Fruit fly (Drosophila melanogaster) whole organism, embryonic: ENCODE results near the gene Argp.

ENCODE experiments used
- Abd-B ChIP-seq: fragments of 200-800 bp; sonication (Bioruptor generic); optimal IDR thresholded peaks from 2 replicates; lab custom pipeline; 2018; ENCODE audit warnings: missing biosample characterization, mild to moderate bottlenecking, missing genetic modification characterization, moderate library complexity
- B-H1 ChIP-seq: fragments of 200-800 bp; sonication (Bioruptor generic); IDR thresholded peaks from 3 replicates; pipeline ENCODE4 v1.3.6; 2022; ENCODE audit warnings: missing biosample characterization, missing genetic modification characterization
- CG10366 ChIP-seq: fragments of 200-800 bp; sonication (Bioruptor generic); IDR thresholded peaks from 2 replicates; pipeline ENCODE4 v1.3.6; 2022; ENCODE audit warnings: missing biosample characterization, missing genetic modification characterization
- CG10543 ChIP-seq: fragments of 200-800 bp; sonication (Bioruptor generic); optimal IDR thresholded peaks from 3 replicates; lab custom pipeline; 2017; ENCODE audit warnings: missing biosample characterization, mild to moderate bottlenecking, missing genetic modification characterization, moderate library complexity
- CG11085 ChIP-seq: fragments of 200-800 bp; sonication (Bioruptor generic); IDR thresholded peaks from 2 replicates; pipeline ENCODE4 v1.3.6; 2022; ENCODE audit warnings: missing biosample characterization, missing genetic modification characterization
- CG11504 ChIP-seq: fragments of 200-800 bp; sonication (Bioruptor generic); optimal IDR thresholded peaks from 3 replicates; lab custom pipeline; 2019; ENCODE audit warnings: missing biosample characterization, mild to moderate bottlenecking, missing genetic modification characterization, moderate library complexity
- CG12391 ChIP-seq: fragments of 200-800 bp; sonication (Bioruptor generic); optimal IDR thresholded peaks from 3 replicates; lab custom pipeline; 2018; ENCODE audit warnings: missing biosample characterization, mild to moderate bottlenecking, missing genetic modification characterization, moderate library complexity
- CG13296 ChIP-seq: fragments of 200-800 bp; sonication (Bioruptor generic); optimal IDR thresholded peaks from 3 replicates; lab custom pipeline; 2018; ENCODE audit warnings: missing biosample characterization, mild to moderate bottlenecking, missing genetic modification characterization
- CG14050 ChIP-seq: fragments of 200-800 bp; sonication (Bioruptor generic); IDR thresholded peaks from 3 replicates; pipeline ENCODE4 v1.3.6; 2022; ENCODE audit warnings: missing biosample characterization, missing genetic modification characterization
- CG1603 ChIP-seq: fragments of 200-800 bp; sonication (Bioruptor generic); optimal IDR thresholded peaks from 2 replicates; lab custom pipeline; 2019; ENCODE audit warnings: missing biosample characterization, mild to moderate bottlenecking, missing genetic modification characterization, moderate library complexity
- CG1647 ChIP-seq: fragments of 200-800 bp; sonication (Bioruptor generic); optimal IDR thresholded peaks from 3 replicates; lab custom pipeline; 2016; ENCODE audit warnings: missing biosample characterization, missing genetic modification characterization
- CG17328 ChIP-seq: fragments of 200-800 bp; sonication (Bioruptor generic); IDR thresholded peaks from 2 replicates; pipeline ENCODE4 v1.3.6; 2022; ENCODE audit warnings: missing biosample characterization, missing genetic modification characterization
- CG17612 ChIP-seq: fragments of 200-800 bp; sonication (Bioruptor generic); IDR thresholded peaks from 2 replicates; pipeline ENCODE4 v1.3.6; 2022; ENCODE audit warnings: missing biosample characterization, missing genetic modification characterization
- CG32772 ChIP-seq: fragments of 200-800 bp; sonication (Bioruptor generic); IDR thresholded peaks from 2 replicates; pipeline ENCODE4 v1.3.6; 2022; ENCODE audit warnings: missing biosample characterization, missing genetic modification characterization
- CG7556 ChIP-seq: fragments of 200-800 bp; sonication (Bioruptor generic); optimal IDR thresholded peaks from 2 replicates; lab custom pipeline; 2017; ENCODE audit warnings: missing biosample characterization, mild to moderate bottlenecking, missing genetic modification characterization
- CG8290 ChIP-seq, 3 experiments: fragments of 200-800 bp; sonication (Bioruptor generic); optimal IDR thresholded peaks; 2 replicates each; lab custom pipeline; 2016 to 2019; ENCODE audit warnings: missing biosample characterization in 3 of 3, missing genetic modification characterization in 3 of 3, mild to moderate bottlenecking in 2 of 3, moderate library complexity in 1 of 3
- CG9932 ChIP-seq: fragments of 200-800 bp; sonication (Bioruptor generic); IDR thresholded peaks from 2 replicates; pipeline ENCODE4 v1.3.6; 2022; ENCODE audit warnings: missing biosample characterization, missing genetic modification characterization
- Drgx ChIP-seq: fragments of 200-800 bp; sonication (Bioruptor generic); IDR thresholded peaks from 2 replicates; pipeline ENCODE4 v1.3.6; 2022; ENCODE audit warnings: missing biosample characterization, missing genetic modification characterization
- Ets97D ChIP-seq: fragments of 200-800 bp; sonication (Bioruptor generic); optimal IDR thresholded peaks from 3 replicates; lab custom pipeline; 2016; ENCODE audit warnings: missing biosample characterization, missing genetic modification characterization
- Gug ChIP-seq: fragments of 200-800 bp; sonication (Bioruptor generic); IDR thresholded peaks from 4 replicates; pipeline ENCODE4 v1.3.6; 2022; ENCODE audit warnings: missing biosample characterization, missing genetic modification characterization
- H2.0 ChIP-seq: fragments of 200-800 bp; sonication (Bioruptor generic); IDR thresholded peaks from 2 replicates; pipeline ENCODE4 v1.3.6; 2022; ENCODE audit warnings: missing biosample characterization, missing genetic modification characterization
- Hand ChIP-seq: fragments of 200-800 bp; sonication (Bioruptor generic); optimal IDR thresholded peaks from 2 replicates; lab custom pipeline; 2017; ENCODE audit warnings: mild to moderate bottlenecking, missing biosample characterization, missing genetic modification reagents, missing genetic modification characterization
- Nf-YB ChIP-seq: fragments of 200-800 bp; sonication (Bioruptor generic); optimal IDR thresholded peaks from 3 replicates; lab custom pipeline; 2019; ENCODE audit warnings: missing biosample characterization, mild to moderate bottlenecking, missing genetic modification characterization, moderate library complexity
- Optix ChIP-seq: fragments of 200-800 bp; sonication (Bioruptor generic); IDR thresholded peaks from 3 replicates; pipeline ENCODE4 v1.3.6; 2022; ENCODE audit warnings: missing biosample characterization, missing genetic modification characterization
- PHDP ChIP-seq: fragments of 200-800 bp; sonication (Bioruptor generic); optimal IDR thresholded peaks from 3 replicates; lab custom pipeline; 2018; ENCODE audit warnings: missing biosample characterization, mild to moderate bottlenecking, missing genetic modification characterization, moderate library complexity
- Pdp1 ChIP-seq, 2 experiments: fragments of 200-800 bp; sonication (Bioruptor generic); optimal IDR thresholded peaks; 3 replicates each; lab custom pipeline; 2016; ENCODE audit warnings: missing biosample characterization in 2 of 2, missing genetic modification characterization in 2 of 2, mild to moderate bottlenecking in 1 of 2, moderate library complexity in 1 of 2
- Rfx ChIP-seq: fragments of 200-800 bp; sonication (Bioruptor generic); IDR thresholded peaks from 2 replicates; pipeline ENCODE4 v1.3.6; 2022; ENCODE audit warnings: missing biosample characterization, missing genetic modification characterization
- Scr ChIP-seq: fragments of 200-800 bp; sonication (Bioruptor generic); IDR thresholded peaks from 2 replicates; pipeline ENCODE4 v1.3.6; 2022; ENCODE audit warnings: missing biosample characterization, missing genetic modification characterization; ENCODE audit not compliant: partially characterized antibody
- Trl ChIP-seq, 3 experiments: fragments of >200 bp in 2 of 3; fragments of 200-800 bp in 1 of 3; sonication (Bioruptor generic) in 1 of 3; optimal IDR thresholded peaks; 2 replicates in 1 of 3; 3 replicates in 2 of 3; lab custom pipeline; 2016 to 2017; ENCODE audit warnings: missing biosample characterization in 1 of 3, missing genetic modification characterization in 1 of 3
- Xbp1 ChIP-seq: fragments of 200-800 bp; sonication (Bioruptor generic); optimal IDR thresholded peaks from 3 replicates; lab custom pipeline; 2016; ENCODE audit warnings: missing biosample characterization, mild to moderate bottlenecking, missing genetic modification characterization
- Xrp1 ChIP-seq: fragments of 200-800 bp; sonication (Bioruptor generic); IDR thresholded peaks from 2 replicates; pipeline ENCODE4 v1.3.6; 2022; ENCODE audit warnings: missing biosample characterization, missing genetic modification characterization
- ab ChIP-seq: fragments of 200-800 bp; sonication (Bioruptor generic); optimal IDR thresholded peaks from 2 replicates; lab custom pipeline; 2016; ENCODE audit warnings: missing biosample characterization, missing genetic modification characterization
- ci ChIP-seq: fragments of 200-800 bp; sonication (Bioruptor generic); IDR thresholded peaks from 3 replicates; pipeline ENCODE4 v1.3.6; 2022; ENCODE audit warnings: missing biosample characterization, missing genetic modification characterization
- gce ChIP-seq: fragments of 200-800 bp; sonication (Bioruptor generic); IDR thresholded peaks from 3 replicates; pipeline ENCODE4 v1.3.6; 2022; ENCODE audit warnings: missing biosample characterization, missing genetic modification characterization
- gcm2 ChIP-seq: fragments of 200-800 bp; sonication (Bioruptor generic); optimal IDR thresholded peaks from 2 replicates; lab custom pipeline; 2016; ENCODE audit warnings: missing biosample characterization, missing genetic modification characterization
- kay ChIP-seq: fragments of 200-800 bp; sonication (Bioruptor generic); optimal IDR thresholded peaks from 2 replicates; lab custom pipeline; 2016; ENCODE audit warnings: missing biosample characterization, missing genetic modification characterization
- ken ChIP-seq: fragments of 200-800 bp; sonication (Bioruptor generic); IDR thresholded peaks from 3 replicates; pipeline ENCODE4 v1.3.6; 2022; ENCODE audit warnings: missing biosample characterization, missing genetic modification characterization
- lmd ChIP-seq: fragments of 200-800 bp; sonication (Bioruptor generic); IDR thresholded peaks from 2 replicates; pipeline ENCODE4 v1.3.6; 2022; ENCODE audit warnings: missing biosample characterization, missing genetic modification characterization
- nau ChIP-seq: fragments of 200-800 bp; sonication (Bioruptor generic); optimal IDR thresholded peaks from 3 replicates; lab custom pipeline; 2017; ENCODE audit warnings: missing biosample characterization, mild to moderate bottlenecking, missing genetic modification characterization, missing genetic modification reagents
- nmo ChIP-seq: fragments of 200-800 bp; sonication (Bioruptor generic); optimal IDR thresholded peaks from 2 replicates; lab custom pipeline; 2018; ENCODE audit warnings: missing biosample characterization, mild to moderate bottlenecking, missing genetic modification characterization, moderate library complexity
- pb ChIP-seq: fragments of 200-800 bp; sonication (Bioruptor generic); optimal IDR thresholded peaks from 3 replicates; lab custom pipeline; 2016; ENCODE audit warnings: missing biosample characterization, missing genetic modification characterization
- pfk ChIP-seq: fragments of 200-800 bp; sonication (Bioruptor generic); optimal IDR thresholded peaks from 2 replicates; lab custom pipeline; 2018; ENCODE audit warnings: missing biosample characterization, mild to moderate bottlenecking, missing genetic modification characterization, moderate library complexity
- pzg ChIP-seq: fragments of 200-800 bp; sonication (Bioruptor generic); optimal IDR thresholded peaks from 3 replicates; lab custom pipeline; 2018; ENCODE audit warnings: missing biosample characterization, mild to moderate bottlenecking, missing genetic modification characterization, moderate library complexity
- row ChIP-seq: fragments of 200-800 bp; sonication (Bioruptor generic); IDR thresholded peaks from 3 replicates; pipeline ENCODE4 v1.3.6; 2022; ENCODE audit warnings: missing biosample characterization, missing genetic modification characterization
- sisA ChIP-seq: fragments of 200-800 bp; sonication (Bioruptor generic); IDR thresholded peaks from 2 replicates; pipeline ENCODE4 v1.3.6; 2022; ENCODE audit warnings: missing biosample characterization, missing genetic modification characterization
- sr ChIP-seq: fragments of 200-800 bp; sonication (Bioruptor generic); IDR thresholded peaks from 3 replicates; pipeline ENCODE4 v1.3.6; 2022; ENCODE audit warnings: missing biosample characterization, missing genetic modification characterization
- tna ChIP-seq: fragments of 200-800 bp; sonication (Bioruptor generic); IDR thresholded peaks from 2 replicates; pipeline ENCODE4 v1.3.6; 2022; ENCODE audit warnings: missing biosample characterization, missing genetic modification characterization; ENCODE audit not compliant: partially characterized antibody
- twi ChIP-seq: fragments of 200-800 bp; optimal IDR thresholded peaks from 2 replicates; lab custom pipeline; 2019; ENCODE audit warnings: missing biosample characterization, mild to moderate bottlenecking, missing genetic modification characterization, moderate library complexity
- yki ChIP-seq: fragments of >200 bp; optimal IDR thresholded peaks from 3 replicates; lab custom pipeline; 2018
- zen ChIP-seq: fragments of 200-800 bp; sonication (Bioruptor generic); optimal IDR thresholded peaks from 3 replicates; lab custom pipeline; 2018; ENCODE audit warnings: missing biosample characterization, mild to moderate bottlenecking, missing genetic modification characterization, moderate library complexity

The Argp gene

dm6 chr3R:13716827-13717226 is 7.1 kb upstream of the Argp start (continued):
- TF ChIP-seq Gug (GFP tag; lab: Robert Waterston, UW): peak; percentile 15; the same call in 1 of the 4 replicates
- TF ChIP-seq Drgx: peak; percentile 94
- TF ChIP-seq Pdp1 (GFP tag; optimal IDR thresholded peaks at IDR 0.05; lab: Kevin White, UChicago): peak; percentile 12 to 64
- peak; percentile 34; the same call in 1 of the 2 replicates for TF ChIP-seq lmd (GFP tag; lab: Robert Waterston, UW)
- peak; percentile 44 for TF ChIP-seq pb
- TF ChIP-seq Trl (optimal IDR thresholded peaks at IDR 0.05; lab: Kevin White, UChicago): no peak
- peak; percentile 3 for TF ChIP-seq Trl (GFP tag; optimal IDR thresholded peaks at IDR 0.05; lab: Kevin White, UChicago)
- peak; percentile 32 for TF ChIP-seq CG1647 (GFP tag; lab: Kevin White, UChicago)
- no peak for TF ChIP-seq Xbp1 (GFP tag; lab: Kevin White, UChicago)
- TF ChIP-seq CG11504 (tag; lab: Kevin White, UChicago): peak; percentile 76
- no peak for TF ChIP-seq pzg
- no peak for TF ChIP-seq gce
- TF ChIP-seq CG10366: peak; percentile 60
- TF ChIP-seq CG13296 (GFP tag; lab: Kevin White, UChicago): no peak
- TF ChIP-seq CG17612 (GFP tag; lab: Robert Waterston, UW): no peak
- no peak for TF ChIP-seq yki (lab: Kevin White, UChicago)
- no peak for TF ChIP-seq PHDP (tag; lab: Kevin White, UChicago)
- peak; percentile 62 for TF ChIP-seq sisA (GFP tag; lab: Robert Waterston, UW)
- no peak for TF ChIP-seq twi (tag; lab: Kevin White, UChicago)
- TF ChIP-seq H2.0 (GFP tag; lab: Robert Waterston, UW): peak; percentile 45; the same call in 1 of the 2 replicates
- TF ChIP-seq Xrp1 (GFP tag; lab: Robert Waterston, UW): peak; percentile 57; the same call in 1 of the 2 replicates
- no peak for TF ChIP-seq nau (GFP tag; lab: Kevin White, UChicago)
- TF ChIP-seq Hand (GFP tag; lab: Kevin White, UChicago): no peak
- no peak for TF ChIP-seq Scr (GFP tag; lab: Robert Waterston, UW)
- TF ChIP-seq kay (GFP tag; lab: Kevin White, UChicago): peak; percentile 50
- peak; percentile 62 for TF ChIP-seq CG1603 (tag; lab: Kevin White, UChicago)
- peak; percentile 35; the same call in 1 of the 3 replicates for TF ChIP-seq CG14050 (GFP tag; lab: Robert Waterston, UW)
- TF ChIP-seq ab (GFP tag; lab: Kevin White, UChicago): no peak
- no peak for TF ChIP-seq CG11085 (GFP tag; lab: Robert Waterston, UW)
- no peak for TF ChIP-seq CG10543 (GFP tag; lab: Kevin White, UChicago)
- TF ChIP-seq CG12391: peak; percentile 12
- TF ChIP-seq ci (GFP tag; lab: Robert Waterston, UW): peak; percentile 71; the same call in 1 of the 3 replicates
- no peak for TF ChIP-seq CG8290 (GFP tag; optimal IDR thresholded peaks at IDR 0.05; lab: Kevin White, UChicago)
- TF ChIP-seq CG8290 (tag; optimal IDR thresholded peaks at IDR 0.05; lab: Kevin White, UChicago): peak in 1 of 2 experiments; percentile 1
- TF ChIP-seq Rfx (GFP tag; lab: Robert Waterston, UW): peak; percentile 35; the same call in 1 of the 2 replicates
- TF ChIP-seq nmo (GFP tag; lab: Kevin White, UChicago): peak; percentile 75
- peak; percentile 46; the same call in 2 of the 3 replicates for TF ChIP-seq row (GFP tag; lab: Robert Waterston, UW)
- TF ChIP-seq ken (GFP tag; lab: Robert Waterston, UW): peak; percentile 62; the same call in 2 of the 3 replicates
- peak; percentile 27 for TF ChIP-seq CG7556 (GFP tag; lab: Kevin White, UChicago)
- TF ChIP-seq B-H1 (GFP tag; lab: Robert Waterston, UW): peak; percentile 25; the same call in 1 of the 3 replicates
- TF ChIP-seq CG17328 (GFP tag; lab: Robert Waterston, UW): peak; percentile 60
- TF ChIP-seq Abd-B (GFP tag; lab: Kevin White, UChicago): peak; percentile 21
- peak; percentile 7 for TF ChIP-seq Ets97D
- no peak for TF ChIP-seq tna (GFP tag; lab: Robert Waterston, UW)
- no peak for TF ChIP-seq zen
- no peak for TF ChIP-seq sr (GFP tag; lab: Robert Waterston, UW)
- TF ChIP-seq pfk (GFP tag; lab: Kevin White, UChicago): no peak
- no peak for TF ChIP-seq Nf-YB (GFP tag; lab: Kevin White, UChicago)
- TF ChIP-seq gcm2: no peak
- TF ChIP-seq CG9932 (GFP tag; lab: Robert Waterston, UW): no peak
- 0 out of 3 replicates have a peak, but pooled peaks have one; percentile 24 for TF ChIP-seq Optix (GFP tag; lab: Robert Waterston, UW)
- 0 out of 2 replicates have a peak, but pooled peaks have one; percentile 48 for TF ChIP-seq CG32772 (GFP tag; lab: Robert Waterston, UW)
